Fruit fly (Drosophila melanogaster) whole organism, embryonic: ENCODE measurements around the gene Dus1.

Source experiments
- BEAF-32 ChIP-seq: fragments of 200-800 bp; sonication (Bioruptor generic); optimal IDR thresholded peaks from 3 replicates; lab custom pipeline; 2017; ENCODE audit warnings: missing biosample characterization, missing genetic modification characterization, mild to moderate bottlenecking, moderate library complexity, missing genetic modification reagents
- Bgb ChIP-seq: fragments of 200-800 bp; sonication (Bioruptor generic); IDR thresholded peaks from 2 replicates; pipeline ENCODE4 v1.3.6; 2022; ENCODE audit warnings: missing biosample characterization, missing genetic modification characterization; ENCODE audit not compliant: partially characterized antibody
- CG10267 ChIP-seq: fragments of 200-800 bp; sonication (Bioruptor generic); optimal IDR thresholded peaks from 2 replicates; lab custom pipeline; 2018; ENCODE audit warnings: missing biosample characterization, mild to moderate bottlenecking, missing genetic modification characterization, moderate library complexity
- CG10654 ChIP-seq: fragments of 200-800 bp; sonication (Bioruptor generic); optimal IDR thresholded peaks from 2 replicates; lab custom pipeline; 2016; ENCODE audit warnings: missing biosample characterization, missing genetic modification characterization
- CG12155 ChIP-seq: fragments of 200-800 bp; sonication (Bioruptor generic); optimal IDR thresholded peaks from 3 replicates; lab custom pipeline; 2016; ENCODE audit warnings: missing biosample characterization, missing genetic modification characterization
- CG15514 ChIP-seq: fragments of 200-800 bp; sonication (Bioruptor generic); optimal IDR thresholded peaks from 3 replicates; lab custom pipeline; 2017; ENCODE audit warnings: missing biosample characterization, missing genetic modification characterization, mild to moderate bottlenecking, moderate library complexity, missing genetic modification reagents
- CG1603 ChIP-seq: fragments of 200-800 bp; sonication (Bioruptor generic); optimal IDR thresholded peaks from 2 replicates; lab custom pipeline; 2019; ENCODE audit warnings: missing biosample characterization, mild to moderate bottlenecking, missing genetic modification characterization, moderate library complexity
- CG2116 ChIP-seq: fragments of 200-800 bp; sonication (Bioruptor generic); optimal IDR thresholded peaks from 3 replicates; lab custom pipeline; 2018; ENCODE audit warnings: missing biosample characterization, mild to moderate bottlenecking, missing genetic modification characterization
- CG30403 ChIP-seq: fragments of 200-800 bp; sonication (Bioruptor generic); optimal IDR thresholded peaks from 3 replicates; lab custom pipeline; 2016; ENCODE audit warnings: missing biosample characterization, missing genetic modification characterization
- CG33213 ChIP-seq: fragments of 200-800 bp; sonication (Bioruptor generic); optimal IDR thresholded peaks from 3 replicates; lab custom pipeline; 2016; ENCODE audit warnings: missing biosample characterization, missing genetic modification characterization
- CG34422 ChIP-seq: fragments of 200-800 bp; sonication (Bioruptor generic); IDR thresholded peaks from 3 replicates; pipeline ENCODE4 v1.3.6; 2022; ENCODE audit warnings: missing biosample characterization, missing genetic modification characterization
- CG4617 ChIP-seq: fragments of 200-800 bp; sonication (Bioruptor generic); optimal IDR thresholded peaks from 3 replicates; lab custom pipeline; 2016; ENCODE audit warnings: missing biosample characterization, missing genetic modification characterization, borderline replicate concordance
- CG6765 ChIP-seq: fragments of 200-800 bp; sonication (Bioruptor generic); optimal IDR thresholded peaks from 3 replicates; lab custom pipeline; 2017; ENCODE audit warnings: missing biosample characterization, mild to moderate bottlenecking, missing genetic modification characterization
- CG7745 ChIP-seq: fragments of 200-800 bp; sonication (Bioruptor generic); optimal IDR thresholded peaks from 2 replicates; lab custom pipeline; 2018; ENCODE audit warnings: missing biosample characterization, mild to moderate bottlenecking, missing genetic modification characterization, moderate library complexity
- CG8478 ChIP-seq: fragments of >200 bp; optimal IDR thresholded peaks from 2 replicates; lab custom pipeline; 2018
- CG9797 ChIP-seq: fragments of 200-800 bp; sonication (Bioruptor generic); optimal IDR thresholded peaks from 3 replicates; lab custom pipeline; 2018; ENCODE audit warnings: missing biosample characterization, mild to moderate bottlenecking, missing genetic modification characterization
- CTCF ChIP-seq: fragments of 200-800 bp; sonication (Bioruptor generic); optimal IDR thresholded peaks from 2 replicates; lab custom pipeline; 2017; ENCODE audit warnings: missing biosample characterization, mild to moderate bottlenecking, missing genetic modification characterization, moderate library complexity
- Dip2 ChIP-seq: fragments of 200-800 bp; sonication (Bioruptor generic); IDR thresholded peaks from 2 replicates; pipeline ENCODE4 v1.3.6; 2022; ENCODE audit warnings: missing biosample characterization, missing genetic modification characterization
- Dll ChIP-seq: fragments of 200-800 bp; sonication (Bioruptor generic); IDR thresholded peaks from 4 replicates; pipeline ENCODE4 v1.3.6; 2022; ENCODE audit warnings: missing biosample characterization, missing genetic modification characterization; ENCODE audit not compliant: partially characterized antibody
- Dp ChIP-seq: fragments of 200-800 bp; sonication (Bioruptor generic); optimal IDR thresholded peaks from 2 replicates; lab custom pipeline; 2018; ENCODE audit warnings: missing biosample characterization, mild to moderate bottlenecking, missing genetic modification characterization, moderate library complexity
- E2f2 ChIP-seq: fragments of 200-800 bp; sonication (Bioruptor generic); IDR thresholded peaks from 2 replicates; pipeline ENCODE4 v1.3.6; 2022; ENCODE audit warnings: missing biosample characterization, missing genetic modification characterization
- Ets65A ChIP-seq: fragments of 200-800 bp; sonication (Bioruptor generic); peaks from one replicate; lab custom pipeline; 2016; ENCODE audit warnings: missing biosample characterization, missing genetic modification characterization
- GATAe ChIP-seq: fragments of 200-800 bp; sonication (Bioruptor generic); conservative IDR thresholded peaks from 2 replicates; pipeline ENCODE4 v1.3.6; 2022; ENCODE audit warnings: missing biosample characterization, missing genetic modification characterization
- HLH3B ChIP-seq: fragments of 200-800 bp; sonication (Bioruptor generic); IDR thresholded peaks from 2 replicates; pipeline ENCODE4 v1.3.6; 2022; ENCODE audit warnings: missing biosample characterization, missing genetic modification characterization
- HmgZ ChIP-seq: fragments of 200-800 bp; sonication (Bioruptor generic); optimal IDR thresholded peaks from 2 replicates; lab custom pipeline; 2018; ENCODE audit warnings: missing biosample characterization, mild to moderate bottlenecking, missing genetic modification characterization
- MBD-R2 ChIP-seq: fragments of 200-800 bp; sonication (Bioruptor generic); IDR thresholded peaks from 2 replicates; pipeline ENCODE4 v1.3.6; 2022; ENCODE audit warnings: missing biosample characterization, missing genetic modification characterization
- MESR4 ChIP-seq: fragments of 200-800 bp; sonication (Bioruptor generic); optimal IDR thresholded peaks from 2 replicates; lab custom pipeline; 2018; ENCODE audit warnings: missing biosample characterization, mild to moderate bottlenecking, missing genetic modification characterization, moderate library complexity
- Med ChIP-seq: fragments of 200-800 bp; sonication (Bioruptor generic); peaks from one replicate; lab custom pipeline; 2016; ENCODE audit warnings: missing biosample characterization, missing genetic modification characterization, mild to moderate bottlenecking, inconsistent platforms, moderate library complexity
- Myb ChIP-seq: fragments of 200-800 bp; sonication (Bioruptor generic); optimal IDR thresholded peaks from 2 replicates; lab custom pipeline; 2016; ENCODE audit warnings: missing biosample characterization, missing genetic modification characterization
- Pdp1 ChIP-seq, 2 experiments: fragments of 200-800 bp; sonication (Bioruptor generic); optimal IDR thresholded peaks; 3 replicates each; lab custom pipeline; 2016; ENCODE audit warnings: missing biosample characterization in 2 of 2, missing genetic modification characterization in 2 of 2, mild to moderate bottlenecking in 1 of 2, moderate library complexity in 1 of 2
- Scr ChIP-seq: fragments of 200-800 bp; sonication (Bioruptor generic); IDR thresholded peaks from 2 replicates; pipeline ENCODE4 v1.3.6; 2022; ENCODE audit warnings: missing biosample characterization, missing genetic modification characterization; ENCODE audit not compliant: partially characterized antibody
- Sry-δ ChIP-seq: fragments of 200-800 bp; sonication (Bioruptor generic); optimal IDR thresholded peaks from 2 replicates; lab custom pipeline; 2016; ENCODE audit warnings: missing biosample characterization, missing genetic modification characterization
- Xrp1 ChIP-seq: fragments of 200-800 bp; sonication (Bioruptor generic); IDR thresholded peaks from 2 replicates; pipeline ENCODE4 v1.3.6; 2022; ENCODE audit warnings: missing biosample characterization, missing genetic modification characterization
- bbx ChIP-seq: fragments of 200-800 bp; sonication (Bioruptor generic); IDR thresholded peaks from 2 replicates; pipeline ENCODE4 v1.3.6; 2022; ENCODE audit warnings: missing biosample characterization, missing genetic modification characterization; ENCODE audit not compliant: partially characterized antibody
- bigmax ChIP-seq: fragments of 200-800 bp; sonication (Bioruptor generic); optimal IDR thresholded peaks from 2 replicates; lab custom pipeline; 2018; ENCODE audit warnings: missing biosample characterization, mild to moderate bottlenecking, missing genetic modification characterization
- crp ChIP-seq, 2 experiments: fragments of 200-800 bp; sonication (Bioruptor generic); optimal IDR thresholded peaks; 2 replicates in 1 of 2; 3 replicates in 1 of 2; lab custom pipeline; 2017; ENCODE audit warnings: missing biosample characterization in 2 of 2, missing genetic modification characterization in 2 of 2, mild to moderate bottlenecking in 1 of 2, moderate library complexity in 1 of 2
- gfzf ChIP-seq: fragments of 200-800 bp; sonication (Bioruptor generic); optimal IDR thresholded peaks from 2 replicates; lab custom pipeline; 2016; ENCODE audit warnings: missing biosample characterization, mild to moderate bottlenecking, missing genetic modification characterization, moderate library complexity
- ham ChIP-seq: fragments of 200-800 bp; sonication (Bioruptor generic); IDR thresholded peaks from 2 replicates; pipeline ENCODE4 v1.3.6; 2022; ENCODE audit warnings: missing biosample characterization, missing genetic modification characterization
- lov ChIP-seq, 2 experiments: fragments of 200-800 bp in 1 of 2; fragments of >200 bp in 1 of 2; sonication (Bioruptor generic) in 1 of 2; IDR thresholded peaks in 1 of 2; optimal IDR thresholded peaks in 1 of 2; 2 replicates in 1 of 2; 3 replicates in 1 of 2; pipeline versions ENCODE4 v1.3.6 to Lab custom; 2017 to 2022; ENCODE audit warnings: missing biosample characterization in 1 of 2, missing genetic modification characterization in 1 of 2
- pb ChIP-seq: fragments of 200-800 bp; sonication (Bioruptor generic); optimal IDR thresholded peaks from 3 replicates; lab custom pipeline; 2016; ENCODE audit warnings: missing biosample characterization, missing genetic modification characterization
- pzg ChIP-seq: fragments of 200-800 bp; sonication (Bioruptor generic); optimal IDR thresholded peaks from 3 replicates; lab custom pipeline; 2018; ENCODE audit warnings: missing biosample characterization, mild to moderate bottlenecking, missing genetic modification characterization, moderate library complexity
- sim ChIP-seq: fragments of 200-800 bp; sonication (Bioruptor generic); IDR thresholded peaks from 2 replicates; pipeline ENCODE4 v1.3.6; 2022; ENCODE audit warnings: missing biosample characterization, missing genetic modification characterization
- sima ChIP-seq: fragments of 200-800 bp; sonication (Bioruptor generic); optimal IDR thresholded peaks from 2 replicates; lab custom pipeline; 2016; ENCODE audit warnings: missing biosample characterization, missing genetic modification characterization
- sr ChIP-seq: fragments of 200-800 bp; sonication (Bioruptor generic); IDR thresholded peaks from 3 replicates; pipeline ENCODE4 v1.3.6; 2022; ENCODE audit warnings: missing biosample characterization, missing genetic modification characterization
- wdn ChIP-seq: fragments of 200-800 bp; sonication (Bioruptor generic); IDR thresholded peaks from 2 replicates; pipeline ENCODE4 v1.3.6; 2022; ENCODE audit warnings: missing biosample characterization, missing genetic modification characterization

The Dus1 gene

dm6 chr2L:294452-295362 lies 23.2 kb upstream of the Dus1 start, which contains the start of the genes U2af38 and Stip1 (continued):
- TF ChIP-seq CG10654 (GFP tag; lab: Kevin White, UChicago), result peak; percentile 30
- TF ChIP-seq sr (GFP tag; lab: Robert Waterston, UW), result no peak
- peak; percentile 56 for TF ChIP-seq gfzf (GFP tag; lab: Kevin White, UChicago)

DNA sequence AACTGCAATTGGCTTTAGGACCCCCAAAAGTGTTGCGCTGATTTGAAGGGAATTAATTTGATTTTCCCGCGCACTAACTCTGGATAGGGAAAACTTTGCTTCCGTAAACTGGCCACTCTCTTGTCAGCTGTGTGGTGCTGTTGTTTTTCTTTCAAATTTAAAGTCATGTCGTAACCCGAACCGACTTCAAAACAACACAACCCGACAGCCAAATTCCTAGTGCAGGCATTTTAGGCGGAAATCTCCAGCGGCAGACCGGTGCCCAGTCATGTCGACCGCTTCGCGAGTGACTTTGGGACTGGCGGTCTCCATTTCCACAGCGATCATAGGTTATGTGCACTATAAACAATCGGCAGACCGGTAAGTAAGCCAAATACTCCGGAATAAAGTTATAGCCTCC lies 20.8 kb upstream of the Dus1 start, which contains the start of gene CG11562:
CG11562 (plus strand) TSS at position 119 of the 400 bp plus-strand sequence.
- peak; percentile 41 for TF ChIP-seq MESR4 (GFP tag; lab: Kevin White, UChicago)
- no peak for TF ChIP-seq CG4617 (GFP tag; lab: Kevin White, UChicago)
- TF ChIP-seq CG10267, result no peak
- peak; percentile 13 for TF ChIP-seq Myb (GFP tag; lab: Kevin White, UChicago)
- TF ChIP-seq Dll (GFP tag; lab: Robert Waterston, UW), result peak; percentile 53; the same call in 1 of the 4 replicates
- TF ChIP-seq Dp (GFP tag; lab: Kevin White, UChicago), result peak; percentile 90
- peak in 1 of 2 experiments; percentile 97 for TF ChIP-seq Pdp1 (GFP tag; optimal IDR thresholded peaks at IDR 0.05; lab: Kevin White, UChicago)
- TF ChIP-seq sim, result no peak
- no peak for TF ChIP-seq Dip2 (GFP tag; lab: Robert Waterston, UW)
- peak; percentile 65; the same call in 1 of the 3 replicates for TF ChIP-seq CG34422 (GFP tag; lab: Robert Waterston, UW)
- TF ChIP-seq MBD-R2, result peak; percentile 75
- peak; percentile 63 for TF ChIP-seq CG15514
- TF ChIP-seq CG8478, result no peak
- TF ChIP-seq pzg (GFP tag; lab: Kevin White, UChicago), result peak; percentile 63
- TF ChIP-seq CG12155 (GFP tag; lab: Kevin White, UChicago), result no peak
- TF ChIP-seq Sry-δ (GFP tag; lab: Kevin White, UChicago), result peak; percentile 7
- TF ChIP-seq CG2116 (GFP tag; lab: Kevin White, UChicago), result peak; percentile 32
- TF ChIP-seq CG6765 (GFP tag; lab: Kevin White, UChicago), result no peak
- TF ChIP-seq pb, result no peak
- no peak for TF ChIP-seq sima (GFP tag; lab: Kevin White, UChicago)
- no peak for TF ChIP-seq ham (GFP tag; lab: Robert Waterston, UW)
- peak; percentile 44 for TF ChIP-seq CTCF (GFP tag; lab: Kevin White, UChicago)
- no peak for TF ChIP-seq Ets65A (GFP tag; lab: Kevin White, UChicago)
- TF ChIP-seq bbx, result 0 out of 2 replicates have a peak, but pooled peaks have one; percentile 38
- peak; percentile 62 for TF ChIP-seq CG9797
- no peak for TF ChIP-seq HLH3B
- no peak for TF ChIP-seq lov (optimal IDR thresholded peaks at IDR 0.05; lab: Kevin White, UChicago)
- no peak for TF ChIP-seq lov (GFP tag; IDR thresholded peaks at IDR 0.05; lab: Robert Waterston, UW)
- no peak for TF ChIP-seq CG33213 (GFP tag; lab: Kevin White, UChicago)
- peak; percentile 94 for TF ChIP-seq bigmax (GFP tag; lab: Kevin White, UChicago)
- no peak for TF ChIP-seq Scr (GFP tag; lab: Robert Waterston, UW)
- no peak for TF ChIP-seq CG7745
- TF ChIP-seq CG1603 (tag; lab: Kevin White, UChicago), result peak; percentile 45
- TF ChIP-seq Xrp1, result no peak
- TF ChIP-seq gfzf (GFP tag; lab: Kevin White, UChicago), result peak; percentile 76
- TF ChIP-seq Bgb (GFP tag; lab: Robert Waterston, UW), result no peak
- no peak for TF ChIP-seq GATAe (GFP tag; lab: Robert Waterston, UW)
- TF ChIP-seq E2f2 (GFP tag; lab: Robert Waterston, UW), result peak; percentile 91
- TF ChIP-seq CG30403 (GFP tag; lab: Kevin White, UChicago), result no peak
- no peak for TF ChIP-seq wdn (GFP tag; lab: Robert Waterston, UW)
- peak in 1 of 2 experiments; percentile 82 for TF ChIP-seq crp (GFP tag; optimal IDR thresholded peaks at IDR 0.05; lab: Kevin White, UChicago)
- TF ChIP-seq Med (GFP tag; lab: Kevin White, UChicago), result peak; percentile 66
- TF ChIP-seq BEAF-32 (GFP tag; lab: Kevin White, UChicago), result peak; percentile 10
- TF ChIP-seq HmgZ (tag; lab: Kevin White, UChicago), result peak; percentile 27
